Worm (Caenorhabditis elegans) whole organism, young adult: ENCODE data around the gene Y54G2A.7.

ENCODE experiments used
- B0035.1 ChIP-seq: sonication (generic microtip); optimal IDR thresholded peaks from 2 replicates; lab custom pipeline; 2016; ENCODE audit warnings: missing genetic modification characterization, mild to moderate bottlenecking, missing compliant biosample characterization, missing genotype, missing genetic modification reagents
- D2030.7 ChIP-seq: fragments of 200-800 bp; sonication (Bioruptor generic); IDR thresholded peaks from 2 replicates; pipeline ENCODE4 v1.3.6; 2022; ENCODE audit warnings: missing genetic modification reagents, missing genetic modification characterization, missing compliant biosample characterization
- F22D6.2 ChIP-seq: sonication (generic microtip); optimal IDR thresholded peaks from 2 replicates; lab custom pipeline; 2016; ENCODE audit warnings: mild to moderate bottlenecking, missing genetic modification characterization, missing compliant biosample characterization
- F23B12.7 ChIP-seq: sonication (generic microtip); optimal IDR thresholded peaks from 2 replicates; lab custom pipeline; 2017; ENCODE audit warnings: missing genetic modification characterization, mild to moderate bottlenecking, missing compliant biosample characterization, antibody characterized with exemption, moderate library complexity; ENCODE audit not compliant: insufficient read depth
- F33H1.4 ChIP-seq: fragments of 200-800 bp; sonication (Bioruptor generic); IDR thresholded peaks from 2 replicates; pipeline ENCODE4 v1.3.6; 2022; ENCODE audit warnings: missing genetic modification reagents, missing genetic modification characterization, missing compliant biosample characterization
- F39B2.1 ChIP-seq: fragments of 200-800 bp; sonication (Bioruptor generic); IDR thresholded peaks from 2 replicates; pipeline ENCODE4 v1.3.6; 2022; ENCODE audit warnings: missing genetic modification reagents, missing genetic modification characterization, missing compliant biosample characterization
- F55B11.4 ChIP-seq: sonication (generic microtip); optimal IDR thresholded peaks from 2 replicates; lab custom pipeline; 2016; ENCODE audit warnings: missing compliant biosample characterization, missing genetic modification characterization, borderline replicate concordance; ENCODE audit not compliant: insufficient read depth
- Y67H2A.10 ChIP-seq: fragments of 200-800 bp; sonication (Bioruptor generic); conservative IDR thresholded peaks from 2 replicates; pipeline ENCODE4 v1.3.6; 2022; ENCODE audit warnings: missing genetic modification reagents, missing genetic modification characterization, missing compliant biosample characterization
- Y79H2A.3 ChIP-seq: fragments of 200-800 bp; sonication (Bioruptor generic); conservative IDR thresholded peaks from 2 replicates; pipeline ENCODE4 v1.3.6; 2022; ENCODE audit warnings: missing genetic modification reagents, missing genetic modification characterization, missing compliant biosample characterization
- ZK185.1 ChIP-seq: sonication (generic microtip); optimal IDR thresholded peaks from 2 replicates; lab custom pipeline; 2016; ENCODE audit warnings: mild to moderate bottlenecking, missing genetic modification characterization, missing compliant biosample characterization; ENCODE audit not compliant: poor library complexity, severe bottlenecking
- akir-1 ChIP-seq: fragments of 200-800 bp; sonication (Bioruptor generic); optimal IDR thresholded peaks from 2 replicates; lab custom pipeline; 2018; ENCODE audit warnings: mild to moderate bottlenecking, missing genetic modification characterization, moderate library complexity, missing compliant biosample characterization
- aptf-2 ChIP-seq: fragments of 200-800 bp; sonication (Bioruptor generic); conservative IDR thresholded peaks from 2 replicates; pipeline ENCODE4 v1.3.6; 2022; ENCODE audit warnings: missing genetic modification reagents, missing genetic modification characterization, missing compliant biosample characterization
- cebp-1 ChIP-seq, 2 experiments: fragments of 200-800 bp in 1 of 2; sonication (Bioruptor generic) in 1 of 2; sonication (generic microtip) in 1 of 2; IDR thresholded peaks in 1 of 2; optimal IDR thresholded peaks in 1 of 2; 2 replicates each; pipeline versions ENCODE4 v1.3.6 to Lab custom; 2017 to 2022; ENCODE audit warnings: missing compliant biosample characterization in 2 of 2, missing genetic modification characterization in 2 of 2, mild to moderate bottlenecking in 1 of 2, missing genetic modification reagents in 1 of 2, moderate library complexity in 1 of 2
- cebp-2 ChIP-seq: fragments of 200-800 bp; sonication (Bioruptor generic); IDR thresholded peaks from 2 replicates; pipeline ENCODE4 v1.3.6; 2022; ENCODE audit warnings: missing genetic modification characterization, missing compliant biosample characterization
- ceh-100 ChIP-seq: fragments of 200-800 bp; sonication (Bioruptor generic); IDR thresholded peaks from 2 replicates; pipeline ENCODE4 v1.3.6; 2022; ENCODE audit warnings: missing genetic modification reagents, missing genetic modification characterization, missing compliant biosample characterization
- ceh-40 ChIP-seq: fragments of 200-800 bp; sonication (Bioruptor generic); IDR thresholded peaks from 2 replicates; pipeline ENCODE4 v1.3.6; 2022; ENCODE audit warnings: missing genetic modification characterization, missing compliant biosample characterization
- chd-7 ChIP-seq: sonication (generic microtip); optimal IDR thresholded peaks from 2 replicates; lab custom pipeline; 2016; ENCODE audit warnings: mild to moderate bottlenecking, missing genetic modification characterization, moderate library complexity, missing compliant biosample characterization
- dpl-1 ChIP-seq: fragments of 150-350 bp; optimal IDR thresholded peaks from 2 replicates; lab custom pipeline; 2014; ENCODE audit warnings: missing biosample characterization, missing genetic modification reagents, missing genetic modification characterization
- efl-1 ChIP-seq: fragments of 150-350 bp; optimal IDR thresholded peaks from 2 replicates; lab custom pipeline; 2014; ENCODE audit warnings: missing biosample characterization, missing genetic modification reagents, missing genetic modification characterization
- egl-44 ChIP-seq: fragments of 200-800 bp; sonication (Bioruptor generic); IDR thresholded peaks from 2 replicates; pipeline ENCODE4 v1.3.6; 2022; ENCODE audit warnings: missing genetic modification reagents, missing genetic modification characterization, missing compliant biosample characterization
- him-1 ChIP-seq: sonication (generic microtip); optimal IDR thresholded peaks from 2 replicates; lab custom pipeline; 2016; ENCODE audit warnings: missing genotype, missing genetic modification reagents, missing genetic modification characterization, missing compliant biosample characterization
- hlh-26 ChIP-seq: fragments of 200-800 bp; sonication (Bioruptor generic); conservative IDR thresholded peaks from 2 replicates; pipeline ENCODE4 v1.3.6; 2022; ENCODE audit warnings: missing genetic modification reagents, missing genetic modification characterization, missing compliant biosample characterization
- hmg-1.2 ChIP-seq: fragments of 200-800 bp; sonication (Bioruptor generic); IDR thresholded peaks from 2 replicates; pipeline ENCODE4 v1.3.6; 2022; ENCODE audit warnings: missing genetic modification reagents, missing genetic modification characterization, missing compliant biosample characterization
- hrde-1 ChIP-seq: sonication (generic microtip); optimal IDR thresholded peaks from 2 replicates; lab custom pipeline; 2016; ENCODE audit warnings: missing genetic modification characterization, mild to moderate bottlenecking, missing compliant biosample characterization, moderate library complexity, missing genotype, missing genetic modification reagents, borderline replicate concordance
- lag-1 ChIP-seq: fragments of 200-800 bp; sonication (Bioruptor generic); IDR thresholded peaks from 2 replicates; pipeline ENCODE4 v1.3.6; 2022; ENCODE audit warnings: missing genetic modification reagents, missing genetic modification characterization, missing compliant biosample characterization
- lin-26 ChIP-seq: fragments of 200-800 bp; sonication (Bioruptor generic); IDR thresholded peaks from 2 replicates; pipeline ENCODE4 v1.3.6; 2022; ENCODE audit warnings: missing genetic modification reagents, missing genetic modification characterization, missing compliant biosample characterization
- lin-54 ChIP-seq: fragments of 200-800 bp; sonication (Bioruptor generic); optimal IDR thresholded peaks from 2 replicates; lab custom pipeline; 2018; ENCODE audit warnings: mild to moderate bottlenecking, missing genetic modification characterization, missing compliant biosample characterization
- lir-1 ChIP-seq: fragments of 200-800 bp; sonication (Bioruptor generic); conservative IDR thresholded peaks from 2 replicates; pipeline ENCODE4 v1.3.6; 2022; ENCODE audit warnings: missing genetic modification reagents, missing genetic modification characterization, missing compliant biosample characterization
- madf-10 ChIP-seq: sonication (generic microtip); optimal IDR thresholded peaks from 2 replicates; lab custom pipeline; 2016; ENCODE audit warnings: mild to moderate bottlenecking, missing genetic modification characterization, missing compliant biosample characterization
- madf-8 ChIP-seq: fragments of 200-800 bp; sonication (Bioruptor generic); conservative IDR thresholded peaks from 2 replicates; pipeline ENCODE4 v1.3.6; 2022; ENCODE audit warnings: missing genetic modification reagents, missing genetic modification characterization, missing compliant biosample characterization
- mcd-1 ChIP-seq: fragments of 200-800 bp; sonication (Bioruptor generic); IDR thresholded peaks from 2 replicates; pipeline ENCODE4 v1.3.6; 2022; ENCODE audit warnings: missing genetic modification reagents, missing genetic modification characterization, missing compliant biosample characterization
- mel-28 ChIP-seq: sonication (generic microtip); optimal IDR thresholded peaks from 2 replicates; lab custom pipeline; 2016; ENCODE audit warnings: borderline replicate concordance, mild to moderate bottlenecking, missing genetic modification characterization, missing compliant biosample characterization
- mxl-1 ChIP-seq: sonication (generic microtip); optimal IDR thresholded peaks from 2 replicates; lab custom pipeline; 2016; ENCODE audit warnings: missing genetic modification characterization, missing compliant biosample characterization
- nhr-179 ChIP-seq: sonication (generic microtip); optimal IDR thresholded peaks from 2 replicates; lab custom pipeline; 2016; ENCODE audit warnings: mild to moderate bottlenecking, missing genetic modification characterization, missing compliant biosample characterization
- nhr-90 ChIP-seq: sonication (generic microtip); optimal IDR thresholded peaks from 2 replicates; lab custom pipeline; 2016; ENCODE audit warnings: missing genotype, mild to moderate bottlenecking, missing genetic modification characterization, missing compliant biosample characterization
- rcor-1 ChIP-seq: fragments of 200-800 bp; sonication (Bioruptor generic); IDR thresholded peaks from 2 replicates; pipeline ENCODE4 v1.3.6; 2022; ENCODE audit warnings: missing genetic modification reagents, missing genetic modification characterization, missing compliant biosample characterization
- rpc-1 ChIP-seq, 2 experiments: fragments of 150-350 bp in 1 of 2; sonication (generic microtip) in 1 of 2; optimal IDR thresholded peaks; 2 replicates each; lab custom pipeline; 2014 to 2018; ENCODE audit warnings: missing biosample characterization in 1 of 2, missing genetic modification characterization in 1 of 2, missing genetic modification reagents in 1 of 2, missing genotype in 1 of 2
- sdz-38 ChIP-seq: sonication (generic microtip); optimal IDR thresholded peaks from 2 replicates; lab custom pipeline; 2016; ENCODE audit warnings: missing genotype, missing genetic modification characterization, missing compliant biosample characterization
- snpc-4 ChIP-seq, 5 experiments: fragments of 150-350 bp in 1 of 5; sonication (generic microtip) in 4 of 5; optimal IDR thresholded peaks; 2 replicates each; lab custom pipeline; 2014 to 2018; ENCODE audit warnings: missing genetic modification characterization in 5 of 5, missing biosample characterization in 3 of 5, antibody characterized with exemption in 2 of 5, mild to moderate bottlenecking in 2 of 5, missing compliant biosample characterization in 2 of 5, missing genotype in 2 of 5, moderate library complexity in 2 of 5, missing genetic modification reagents in 1 of 5
- somi-1 ChIP-seq: fragments of 200-800 bp; sonication (Bioruptor generic); optimal IDR thresholded peaks from 2 replicates; lab custom pipeline; 2018; ENCODE audit warnings: mild to moderate bottlenecking, missing genetic modification characterization, missing compliant biosample characterization
- tbx-9 ChIP-seq: sonication (generic microtip); optimal IDR thresholded peaks from 2 replicates; lab custom pipeline; 2016; ENCODE audit warnings: borderline replicate concordance, missing genetic modification characterization, inconsistent platforms, missing compliant biosample characterization
- unc-62 ChIP-seq: fragments of 150-350 bp; optimal IDR thresholded peaks from 2 replicates; lab custom pipeline; 2014; ENCODE audit warnings: missing biosample characterization, missing genetic modification reagents, missing genetic modification characterization
- xnd-1 ChIP-seq: sonication (generic microtip); optimal IDR thresholded peaks from 2 replicates; lab custom pipeline; 2016; ENCODE audit warnings: missing genotype, missing genetic modification reagents, missing genetic modification characterization, missing compliant biosample characterization
- zfh-2 ChIP-seq: fragments of 200-800 bp; sonication (Bioruptor generic); conservative IDR thresholded peaks from 2 replicates; pipeline ENCODE4 v1.3.6; 2022; ENCODE audit warnings: missing genetic modification reagents, missing genetic modification characterization, missing compliant biosample characterization

Y54G2A.7 gene

DNA sequence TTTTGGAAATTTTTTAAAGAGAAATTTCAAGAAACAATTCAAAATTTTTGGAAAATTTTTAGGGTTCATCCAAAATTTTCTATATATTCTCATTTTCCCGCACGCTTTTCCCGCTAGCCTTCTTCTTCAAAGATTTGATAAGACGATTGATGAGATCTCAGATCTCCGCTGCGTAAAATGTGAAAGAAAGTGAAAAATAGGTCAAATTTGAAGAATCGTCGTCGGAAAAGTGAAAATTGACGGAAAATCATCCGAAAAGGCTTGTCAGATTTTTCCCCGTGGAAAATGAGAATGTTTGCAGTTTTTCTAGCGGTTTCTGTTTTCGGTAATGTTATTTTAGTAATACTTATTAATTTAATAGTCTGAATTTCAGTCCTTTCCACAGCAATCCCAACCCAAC, 29.2 kb upstream of the Y54G2A.7 start, which contains the start of gene Y54G2A.76:
TSS of gene Y54G2A.76 (plus strand) at position 203 of the 400 bp plus-strand sequence.
- no peak for TF ChIP-seq ceh-40 (GFP tag; lab: Robert Waterston, UW)
- no peak for TF ChIP-seq unc-62 (GFP tag; lab: Kevin White, UChicago)
- no peak for TF ChIP-seq F33H1.4
- no peak for TF ChIP-seq akir-1
- no peak for TF ChIP-seq mel-28 (tag; lab: Kevin White, UChicago)
- no peak for TF ChIP-seq efl-1 (GFP tag; lab: Kevin White, UChicago)
- no peak for TF ChIP-seq lag-1 (GFP tag; lab: Robert Waterston, UW)
- TF ChIP-seq ceh-100 (GFP tag; lab: Robert Waterston, UW) = no peak
- TF ChIP-seq dpl-1 = no peak
- TF ChIP-seq lir-1 (GFP tag; lab: Robert Waterston, UW) = no peak
- no peak for TF ChIP-seq B0035.1
- TF ChIP-seq cebp-2 = no peak
- no peak for TF ChIP-seq madf-10 (tag; lab: Kevin White, UChicago)
- no peak for TF ChIP-seq hrde-1 (tag; lab: Kevin White, UChicago)
- no peak for TF ChIP-seq ZK185.1
- no peak for TF ChIP-seq tbx-9 (tag; lab: Kevin White, UChicago)
- no peak for TF ChIP-seq xnd-1 (tag; lab: Kevin White, UChicago)
- TF ChIP-seq nhr-90 (tag; lab: Kevin White, UChicago) = no peak

DNA sequence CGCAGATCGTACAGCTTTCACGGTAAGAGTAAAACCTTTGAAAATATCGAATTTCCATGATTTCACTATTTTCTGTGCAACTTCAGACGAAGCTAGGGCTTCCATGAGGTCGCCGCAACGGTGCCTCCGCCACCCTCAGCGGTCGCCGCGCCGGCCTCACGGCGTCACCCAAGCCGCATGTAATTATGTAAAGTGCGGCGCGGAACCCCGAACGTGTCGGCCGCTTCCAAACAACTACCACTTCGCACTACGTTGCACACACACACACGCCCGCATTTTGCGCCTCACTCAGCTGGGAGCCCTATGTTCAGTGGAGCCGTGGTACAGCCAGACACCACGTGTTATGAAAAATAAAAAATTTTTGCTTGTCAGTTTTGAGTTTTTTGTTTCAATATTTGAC, 21.4 kb upstream of the Y54G2A.7 start:
- TF ChIP-seq him-1 (no peak), chd-7 (peak; percentile 12), ceh-40 (GFP tag; lab: Robert Waterston, UW) (no peak), lin-54 (GFP tag; lab: Kevin White, UChicago) (no peak), snpc-4 (GFP tag; optimal IDR thresholded peaks at IDR 0.05; lab: Kevin White, UChicago) (no peak), snpc-4 (tag; optimal IDR thresholded peaks at IDR 0.05; lab: Kevin White, UChicago) (peak in 2 of 4 experiments; percentile 65 to 88), zfh-2 (peak; percentile 79), F55B11.4 (no peak), rpc-1 (optimal IDR thresholded peaks at IDR 0.05; lab: Kevin White, UChicago) (no peak), rpc-1 (tag; optimal IDR thresholded peaks at IDR 0.05; lab: Kevin White, UChicago) (no peak)

DNA sequence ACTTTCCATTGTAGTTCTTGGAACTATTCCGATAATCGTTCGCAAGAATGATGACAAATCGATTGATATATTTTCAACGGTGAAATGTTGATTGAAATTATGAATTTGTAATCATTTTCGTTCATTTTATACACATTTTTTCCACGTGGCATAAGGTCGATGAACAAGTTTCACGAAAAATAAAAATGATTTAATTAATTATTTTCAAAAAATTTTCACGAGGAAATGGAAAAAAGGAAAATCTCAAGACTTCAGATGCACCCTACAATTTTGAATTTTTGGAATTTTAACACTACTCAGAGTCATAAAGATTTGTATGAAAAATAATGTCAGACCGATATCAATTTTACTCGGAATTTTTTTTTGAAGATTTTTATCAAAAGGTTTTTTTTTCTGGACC, 18.8 kb upstream of the Y54G2A.7 start, which contains the start of gene Y54G2A.13:
TSS of gene Y54G2A.13 (minus strand) at position 101 of the 400 bp plus-strand sequence.
- no peak for TF ChIP-seq mxl-1 (tag; lab: Kevin White, UChicago)
- no peak for TF ChIP-seq tbx-9 (tag; lab: Kevin White, UChicago)
- no peak for TF ChIP-seq ceh-40 (GFP tag; lab: Robert Waterston, UW)
- no peak for TF ChIP-seq hmg-1.2 (GFP tag; lab: Robert Waterston, UW)
- no peak for TF ChIP-seq madf-8
- no peak for TF ChIP-seq cebp-1 (GFP tag; IDR thresholded peaks at IDR 0.05; lab: Robert Waterston, UW)
- TF ChIP-seq cebp-1 (tag; optimal IDR thresholded peaks at IDR 0.05; lab: Kevin White, UChicago) = no peak
- TF ChIP-seq aptf-2 = no peak
- TF ChIP-seq F39B2.1 = no peak

DNA sequence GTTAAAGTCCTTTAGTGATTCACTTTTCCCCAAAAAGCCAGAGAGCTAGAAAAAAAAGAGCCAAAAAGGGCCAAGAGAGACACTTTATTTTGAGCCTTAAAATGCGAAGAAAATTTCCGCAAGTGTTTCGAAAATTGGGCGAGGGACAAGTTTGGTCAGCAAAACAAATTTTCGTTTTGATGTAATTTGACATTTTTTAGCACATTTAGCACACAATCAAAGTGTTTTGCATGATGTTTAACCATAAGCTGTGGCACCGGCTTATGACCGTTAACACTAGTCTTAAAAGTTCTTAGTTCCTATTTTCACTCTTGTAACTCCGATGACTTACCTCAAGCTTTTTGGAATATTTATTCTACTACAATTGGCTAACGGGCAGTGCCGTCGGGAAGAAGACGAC, 18.0 kb upstream of the Y54G2A.7 start, which contains the start of gene Y54G2A.37:
TSS of gene Y54G2A.37 (plus strand) at position 301 of the 400 bp plus-strand sequence.
- TF ChIP-seq rcor-1 (GFP tag; lab: Robert Waterston, UW) (no peak), B0035.1 (no peak), lin-54 (GFP tag; lab: Kevin White, UChicago) (no peak), lin-26 (GFP tag; lab: Robert Waterston, UW) (no peak), Y79H2A.3 (GFP tag; lab: Robert Waterston, UW) (no peak), F23B12.7 (no peak), somi-1 (GFP tag; lab: Kevin White, UChicago) (no peak), D2030.7 (no peak), hlh-26 (no peak), Y67H2A.10 (GFP tag; lab: Robert Waterston, UW) (no peak), F55B11.4 (no peak), nhr-179 (tag; lab: Kevin White, UChicago) (no peak), mcd-1 (no peak), F22D6.2 (no peak), sdz-38 (tag; lab: Kevin White, UChicago) (no peak), egl-44 (GFP tag; lab: Robert Waterston, UW) (no peak)
